Fruit fly (Drosophila melanogaster): ENCODE measurements around the gene PolZ2.

DNA sequence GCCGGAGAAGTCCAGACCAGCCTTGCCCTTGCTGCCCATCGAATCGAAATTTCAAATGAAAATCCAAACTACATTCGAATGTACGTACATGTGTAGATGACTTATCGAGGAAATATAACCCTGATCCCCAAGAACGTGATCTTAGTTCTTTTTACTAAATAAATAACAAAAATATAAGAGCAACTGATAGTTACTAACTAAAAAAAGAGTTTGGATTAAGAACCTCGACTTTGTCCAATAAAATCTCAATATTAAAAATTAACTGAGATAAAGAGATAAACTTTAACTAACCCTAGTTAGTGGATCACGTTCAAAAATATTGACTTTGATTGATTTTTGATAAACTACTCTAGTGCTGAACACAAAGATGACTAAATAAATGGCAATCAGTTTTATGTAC lies 46.9 kb downstream of the PolZ2 start, which contains the start of gene CG31546:
- TF ChIP-seq Myc (optimal IDR thresholded peaks at IDR 0.05) (no peak), psq (optimal IDR thresholded peaks at IDR 0.05) (no peak)
